Worm (Caenorhabditis elegans) whole organism, L4 larva: ENCODE data around the gene C18A11.3.

Experiments used
- Y105C5A.15 ChIP-seq: fragments of 200-800 bp; sonication (Bioruptor generic); IDR thresholded peaks from 2 replicates; pipeline ENCODE4 v1.3.6; 2022; ENCODE audit warnings: missing genetic modification characterization, missing compliant biosample characterization
- ZK337.2 ChIP-seq: fragments of 200-800 bp; sonication (Bioruptor generic); IDR thresholded peaks from 2 replicates; pipeline ENCODE4 v1.3.6; 2022; ENCODE audit warnings: missing genetic modification reagents, missing genetic modification characterization, missing compliant biosample characterization
- aha-1 ChIP-seq: fragments of 150-350 bp; peaks from one replicate; lab custom pipeline; 2014; ENCODE audit warnings: missing biosample characterization, missing genetic modification characterization
- aly-2 ChIP-seq: sonication (generic microtip); optimal IDR thresholded peaks from 2 replicates; lab custom pipeline; 2018; ENCODE audit warnings: missing biosample characterization, missing genetic modification characterization
- hlh-30 ChIP-seq: sonication (generic microtip); optimal IDR thresholded peaks from 2 replicates; lab custom pipeline; 2017; ENCODE audit warnings: antibody characterized with exemption, mild to moderate bottlenecking, missing genetic modification characterization, missing compliant biosample characterization; ENCODE audit not compliant: insufficient read depth
- nhr-11 ChIP-seq: fragments of 150-350 bp; optimal IDR thresholded peaks from 2 replicates; lab custom pipeline; 2014; ENCODE audit warnings: missing biosample characterization, missing genetic modification characterization
- nhr-237 ChIP-seq: sonication (generic microtip); optimal IDR thresholded peaks from 2 replicates; lab custom pipeline; 2017; ENCODE audit warnings: missing biosample characterization, missing genetic modification characterization
- nhr-6 ChIP-seq: fragments of 150-350 bp; optimal IDR thresholded peaks from 2 replicates; lab custom pipeline; 2014; ENCODE audit warnings: missing biosample characterization, missing genetic modification characterization
- set-16 ChIP-seq: fragments of 200-800 bp; sonication (Bioruptor generic); IDR thresholded peaks from 2 replicates; pipeline ENCODE4 v1.3.6; 2022; ENCODE audit warnings: missing genetic modification reagents, missing genetic modification characterization, missing compliant biosample characterization

Gene C18A11.3

ce11 chrX:8110193-8110592 lies 49.3 kb downstream of the C18A11.3 start, which contains the start of gene K07E3.1:
Gene K07E3.1, plus strand, starts transcription at chrX:8110439.
- no peak for TF ChIP-seq ZK337.2 (GFP tag; lab: Robert Waterston, UW)
- no peak for TF ChIP-seq Y105C5A.15
- no peak for TF ChIP-seq nhr-237 (tag; lab: Kevin White, UChicago)
- TF ChIP-seq set-16, result no peak
- no peak for TF ChIP-seq nhr-11
- no peak for TF ChIP-seq hlh-30 (tag; lab: Kevin White, UChicago)
- TF ChIP-seq aly-2, result no peak
- TF ChIP-seq nhr-6 (tag; lab: Kevin White, UChicago), result no peak
- TF ChIP-seq aha-1 (tag; lab: Kevin White, UChicago), result peak; percentile 57
